Fruit fly (Drosophila melanogaster) whole organism, embryonic: ENCODE measurements around the gene CG42268.

Source experiments
- CG11093 ChIP-seq: fragments of 200-800 bp; sonication (Bioruptor generic); IDR thresholded peaks from 3 replicates; pipeline ENCODE4 v1.3.6; 2022; ENCODE audit warnings: missing biosample characterization, missing genetic modification characterization
- CG12104 ChIP-seq: fragments of 200-800 bp; sonication (Bioruptor generic); optimal IDR thresholded peaks from 3 replicates; lab custom pipeline; 2016; ENCODE audit warnings: missing biosample characterization, missing genetic modification characterization
- CG12299 ChIP-seq: fragments of 200-800 bp; sonication (Bioruptor generic); optimal IDR thresholded peaks from 2 replicates; lab custom pipeline; 2018; ENCODE audit warnings: missing biosample characterization, mild to moderate bottlenecking, missing genetic modification characterization
- CG1233 ChIP-seq: fragments of 200-800 bp; sonication (Bioruptor generic); optimal IDR thresholded peaks from 4 replicates; lab custom pipeline; 2018; ENCODE audit warnings: missing biosample characterization, mild to moderate bottlenecking, missing genetic modification characterization
- CG14014 ChIP-seq: fragments of 200-800 bp; sonication (Bioruptor generic); IDR thresholded peaks from 2 replicates; pipeline ENCODE4 v1.3.6; 2022; ENCODE audit warnings: missing biosample characterization, missing genetic modification characterization
- CG14441 ChIP-seq: fragments of 200-800 bp; sonication (Bioruptor generic); IDR thresholded peaks from 2 replicates; pipeline ENCODE4 v1.3.6; 2022; ENCODE audit warnings: missing biosample characterization, missing genetic modification characterization
- CG14860 ChIP-seq: fragments of 200-800 bp; sonication (Bioruptor generic); IDR thresholded peaks from 3 replicates; pipeline ENCODE4 v1.3.6; 2022; ENCODE audit warnings: missing biosample characterization, missing genetic modification characterization; ENCODE audit not compliant: partially characterized antibody
- CG14965 ChIP-seq: fragments of 200-800 bp; sonication (Bioruptor generic); optimal IDR thresholded peaks from 2 replicates; lab custom pipeline; 2016; ENCODE audit warnings: missing biosample characterization, missing genetic modification characterization, borderline replicate concordance
- CG16779 ChIP-seq: fragments of 200-800 bp; sonication (Bioruptor generic); IDR thresholded peaks from 2 replicates; pipeline ENCODE4 v1.3.6; 2022; ENCODE audit warnings: missing biosample characterization, missing genetic modification characterization
- CG2199 ChIP-seq: fragments of 200-800 bp; sonication (Bioruptor generic); IDR thresholded peaks from 3 replicates; pipeline ENCODE4 v1.3.6; 2022; ENCODE audit warnings: missing biosample characterization, missing genetic modification characterization
- CG30403 ChIP-seq: fragments of 200-800 bp; sonication (Bioruptor generic); optimal IDR thresholded peaks from 3 replicates; lab custom pipeline; 2016; ENCODE audit warnings: missing biosample characterization, missing genetic modification characterization
- CG32532 ChIP-seq: fragments of 200-800 bp; sonication (Bioruptor generic); IDR thresholded peaks from 2 replicates; pipeline ENCODE4 v1.3.6; 2022; ENCODE audit warnings: missing biosample characterization, missing genetic modification characterization
- CG34224 ChIP-seq: fragments of 200-800 bp; sonication (Bioruptor generic); IDR thresholded peaks from 3 replicates; pipeline ENCODE4 v1.3.6; 2022; ENCODE audit warnings: missing biosample characterization, missing genetic modification characterization; ENCODE audit not compliant: partially characterized antibody
- CG4360 ChIP-seq: fragments of 200-800 bp; sonication (Bioruptor generic); IDR thresholded peaks from 2 replicates; pipeline ENCODE4 v1.3.6; 2022; ENCODE audit warnings: missing biosample characterization, missing genetic modification characterization
- CG43689 ChIP-seq: fragments of 200-800 bp; sonication (Bioruptor generic); IDR thresholded peaks from 2 replicates; pipeline ENCODE4 v1.3.6; 2022; ENCODE audit warnings: missing biosample characterization, missing genetic modification characterization
- CG6175 ChIP-seq: fragments of 200-800 bp; sonication (Bioruptor generic); IDR thresholded peaks from 3 replicates; pipeline ENCODE4 v1.3.6; 2022; ENCODE audit warnings: missing biosample characterization, missing genetic modification characterization
- CG6683 ChIP-seq: fragments of 200-800 bp; sonication (Bioruptor generic); optimal IDR thresholded peaks from 2 replicates; lab custom pipeline; 2017; ENCODE audit warnings: missing biosample characterization, mild to moderate bottlenecking, missing genetic modification characterization, missing genetic modification reagents
- CG7556 ChIP-seq: fragments of 200-800 bp; sonication (Bioruptor generic); optimal IDR thresholded peaks from 2 replicates; lab custom pipeline; 2017; ENCODE audit warnings: missing biosample characterization, mild to moderate bottlenecking, missing genetic modification characterization
- CG8478 ChIP-seq: fragments of >200 bp; optimal IDR thresholded peaks from 2 replicates; lab custom pipeline; 2018
- CG8765 ChIP-seq: fragments of 200-800 bp; sonication (Bioruptor generic); IDR thresholded peaks from 2 replicates; pipeline ENCODE4 v1.3.6; 2022; ENCODE audit warnings: missing biosample characterization, missing genetic modification characterization
- CG9437 ChIP-seq: fragments of 200-800 bp; sonication (Bioruptor generic); optimal IDR thresholded peaks from 2 replicates; lab custom pipeline; 2018; ENCODE audit warnings: missing biosample characterization, mild to moderate bottlenecking, missing genetic modification characterization
- Camta ChIP-seq: fragments of 200-800 bp; sonication (Bioruptor generic); optimal IDR thresholded peaks from 2 replicates; lab custom pipeline; 2016; ENCODE audit warnings: missing biosample characterization, missing genetic modification characterization
- CrebB ChIP-seq: fragments of 200-800 bp; sonication (Bioruptor generic); optimal IDR thresholded peaks from 3 replicates; lab custom pipeline; 2018; ENCODE audit warnings: missing biosample characterization, mild to moderate bottlenecking, missing genetic modification characterization
- D19B ChIP-seq: fragments of 200-800 bp; sonication (Bioruptor generic); optimal IDR thresholded peaks from 2 replicates; lab custom pipeline; 2017; ENCODE audit warnings: missing biosample characterization, mild to moderate bottlenecking, missing genetic modification characterization
- ERR ChIP-seq: fragments of 200-800 bp; sonication (Bioruptor generic); optimal IDR thresholded peaks from 2 replicates; lab custom pipeline; 2016; ENCODE audit warnings: missing biosample characterization, missing genetic modification characterization
- H2.0 ChIP-seq: fragments of 200-800 bp; sonication (Bioruptor generic); IDR thresholded peaks from 2 replicates; pipeline ENCODE4 v1.3.6; 2022; ENCODE audit warnings: missing biosample characterization, missing genetic modification characterization
- Hsf ChIP-seq: fragments of 200-800 bp; sonication (Bioruptor generic); optimal IDR thresholded peaks from 3 replicates; lab custom pipeline; 2016; ENCODE audit warnings: missing biosample characterization, missing genetic modification characterization
- Jarid2 ChIP-seq: fragments of 200-800 bp; sonication (Bioruptor generic); optimal IDR thresholded peaks from 3 replicates; lab custom pipeline; 2017; ENCODE audit warnings: mild to moderate bottlenecking, missing biosample characterization, missing genetic modification reagents, missing genetic modification characterization
- Mad ChIP-seq: fragments of 200-800 bp; sonication (Bioruptor generic); optimal IDR thresholded peaks from 2 replicates; lab custom pipeline; 2016; ENCODE audit warnings: missing biosample characterization, missing genetic modification characterization
- NK7.1 ChIP-seq: fragments of 200-800 bp; sonication (Bioruptor generic); optimal IDR thresholded peaks from 3 replicates; lab custom pipeline; 2016; ENCODE audit warnings: missing biosample characterization, missing genetic modification characterization
- Nf-YC ChIP-seq: fragments of 200-800 bp; optimal IDR thresholded peaks from 3 replicates; lab custom pipeline; 2019; ENCODE audit warnings: missing biosample characterization, mild to moderate bottlenecking, missing genetic modification characterization, moderate library complexity
- Oli ChIP-seq: fragments of 200-800 bp; sonication (Bioruptor generic); optimal IDR thresholded peaks from 2 replicates; lab custom pipeline; 2018; ENCODE audit warnings: missing biosample characterization, mild to moderate bottlenecking, missing genetic modification characterization, moderate library complexity
- Sin3A ChIP-seq: fragments of >200 bp; optimal IDR thresholded peaks from 2 replicates; lab custom pipeline; 2018
- Vsx1 ChIP-seq: fragments of 200-800 bp; sonication (Bioruptor generic); optimal IDR thresholded peaks from 2 replicates; lab custom pipeline; 2017; ENCODE audit warnings: missing biosample characterization, mild to moderate bottlenecking, missing genetic modification characterization, missing genetic modification reagents
- ac ChIP-seq: fragments of 200-800 bp; sonication (Bioruptor generic); optimal IDR thresholded peaks from 3 replicates; lab custom pipeline; 2017; ENCODE audit warnings: missing biosample characterization, mild to moderate bottlenecking, missing genetic modification characterization
- bowl ChIP-seq: fragments of 200-800 bp; sonication (Bioruptor generic); IDR thresholded peaks from 2 replicates; pipeline ENCODE4 v1.3.6; 2022; ENCODE audit warnings: missing biosample characterization, missing genetic modification characterization
- chif ChIP-seq, 2 experiments: fragments of 200-800 bp; sonication (Bioruptor generic); optimal IDR thresholded peaks; 3 replicates each; lab custom pipeline; 2016; ENCODE audit warnings: missing biosample characterization in 2 of 2, missing genetic modification characterization in 2 of 2
- ems ChIP-seq: fragments of 200-800 bp; sonication (Bioruptor generic); optimal IDR thresholded peaks from 3 replicates; lab custom pipeline; 2016; ENCODE audit warnings: missing biosample characterization, missing genetic modification characterization
- ewg ChIP-seq: fragments of 200-800 bp; sonication (Bioruptor generic); optimal IDR thresholded peaks from 3 replicates; lab custom pipeline; 2017; ENCODE audit warnings: mild to moderate bottlenecking, missing biosample characterization, missing genetic modification reagents, missing genetic modification characterization
- fd96Cb ChIP-seq: fragments of 200-800 bp; sonication (Bioruptor generic); optimal IDR thresholded peaks from 2 replicates; lab custom pipeline; 2018; ENCODE audit warnings: missing biosample characterization, mild to moderate bottlenecking, missing genetic modification characterization, moderate library complexity
- ftz-f1 ChIP-seq: fragments of 200-800 bp; sonication (Bioruptor generic); optimal IDR thresholded peaks from 2 replicates; lab custom pipeline; 2016; ENCODE audit warnings: missing biosample characterization, missing genetic modification characterization
- hkb ChIP-seq, 2 experiments: fragments of 200-800 bp in 1 of 2; fragments of >200 bp in 1 of 2; sonication (Bioruptor generic) in 1 of 2; IDR thresholded peaks in 1 of 2; optimal IDR thresholded peaks in 1 of 2; 2 replicates each; pipeline versions ENCODE4 v1.3.6 to Lab custom; 2017 to 2022; ENCODE audit warnings: missing biosample characterization in 1 of 2, missing genetic modification characterization in 1 of 2
- inv ChIP-seq: fragments of 200-800 bp; sonication (Bioruptor generic); IDR thresholded peaks from 2 replicates; pipeline ENCODE4 v1.3.6; 2022; ENCODE audit warnings: missing biosample characterization, missing genetic modification characterization; ENCODE audit not compliant: partially characterized antibody
- kni ChIP-seq: fragments of 200-800 bp; sonication (Bioruptor generic); optimal IDR thresholded peaks from 3 replicates; lab custom pipeline; 2017; ENCODE audit warnings: mild to moderate bottlenecking, missing biosample characterization, missing genetic modification reagents, missing genetic modification characterization
- nerfin-2 ChIP-seq: fragments of 200-800 bp; sonication (Bioruptor generic); IDR thresholded peaks from 2 replicates; pipeline ENCODE4 v1.3.6; 2022; ENCODE audit warnings: missing biosample characterization, missing genetic modification characterization; ENCODE audit not compliant: partially characterized antibody
- ro ChIP-seq: fragments of 200-800 bp; sonication (Bioruptor generic); IDR thresholded peaks from 2 replicates; pipeline ENCODE4 v1.3.6; 2022; ENCODE audit warnings: missing biosample characterization, missing genetic modification characterization
- sc ChIP-seq, 3 experiments: fragments of >200 bp in 2 of 3; fragments of 200-800 bp in 1 of 3; sonication (Bioruptor generic) in 1 of 3; optimal IDR thresholded peaks; 2 replicates in 2 of 3; 3 replicates in 1 of 3; lab custom pipeline; 2017; ENCODE audit warnings: mild to moderate bottlenecking in 1 of 3, missing biosample characterization in 1 of 3, missing genetic modification characterization in 1 of 3, missing genetic modification reagents in 1 of 3
- tup ChIP-seq: fragments of 200-800 bp; sonication (Bioruptor generic); optimal IDR thresholded peaks from 2 replicates; lab custom pipeline; 2016; ENCODE audit warnings: missing biosample characterization, mild to moderate bottlenecking, missing genetic modification characterization, moderate library complexity
- vfl ChIP-seq: fragments of 200-800 bp; sonication (Bioruptor generic); optimal IDR thresholded peaks from 2 replicates; lab custom pipeline; 2016; ENCODE audit warnings: missing biosample characterization, missing genetic modification characterization
- yki ChIP-seq: fragments of >200 bp; optimal IDR thresholded peaks from 3 replicates; lab custom pipeline; 2018
- zen ChIP-seq: fragments of 200-800 bp; sonication (Bioruptor generic); optimal IDR thresholded peaks from 3 replicates; lab custom pipeline; 2018; ENCODE audit warnings: missing biosample characterization, mild to moderate bottlenecking, missing genetic modification characterization, moderate library complexity

The CG42268 gene

dm6 chr3L:9723108-9723507, 37.1 kb downstream of the CG42268 start, which contains the start of the genes nbs and defl (continued):
- TF ChIP-seq Nf-YC (tag; lab: Kevin White, UChicago) (peak; percentile 82), ERR (GFP tag; lab: Kevin White, UChicago) (no peak), kni (GFP tag; lab: Kevin White, UChicago) (no peak), CG7556 (GFP tag; lab: Kevin White, UChicago) (peak; percentile 37), vfl (GFP tag; lab: Kevin White, UChicago) (peak; percentile 19), bowl (no peak), CG14441 (GFP tag; lab: Robert Waterston, UW) (peak; percentile 86), hkb (optimal IDR thresholded peaks at IDR 0.05; lab: Kevin White, UChicago) (no peak), hkb (GFP tag; IDR thresholded peaks at IDR 0.05; lab: Robert Waterston, UW) (peak; percentile 20; the same call in 1 of the 2 replicates), CG30403 (GFP tag; lab: Kevin White, UChicago) (peak; percentile 78), Mad (peak; percentile 62), ems (GFP tag; lab: Kevin White, UChicago) (peak; percentile 75), CG32532 (GFP tag; lab: Robert Waterston, UW) (peak; percentile 83), chif (GFP tag; optimal IDR thresholded peaks at IDR 0.05; lab: Kevin White, UChicago) (peak; percentile 52 to 69), NK7.1 (GFP tag; lab: Kevin White, UChicago) (no peak), CG43689 (no peak), CG14014 (GFP tag; lab: Robert Waterston, UW) (peak; percentile 72), sc (optimal IDR thresholded peaks at IDR 0.05; lab: Kevin White, UChicago) (no peak), sc (GFP tag; optimal IDR thresholded peaks at IDR 0.05; lab: Kevin White, UChicago) (peak; percentile 8), CG8478 (no peak), ewg (GFP tag; lab: Kevin White, UChicago) (no peak), Hsf (GFP tag; lab: Kevin White, UChicago) (peak; percentile 74), CG6175 (GFP tag; lab: Robert Waterston, UW) (no peak), Sin3A (peak; percentile 50), CG6683 (GFP tag; lab: Kevin White, UChicago) (no peak), CG1233 (no peak), tup (GFP tag; lab: Kevin White, UChicago) (no peak), CG14965 (no peak), Camta (GFP tag; lab: Kevin White, UChicago) (peak; percentile 86), nerfin-2 (no peak), ac (GFP tag; lab: Kevin White, UChicago) (no peak), D19B (GFP tag; lab: Kevin White, UChicago) (no peak), CG14860 (GFP tag; lab: Robert Waterston, UW) (peak; percentile 31; the same call in 1 of the 3 replicates), CG12104 (GFP tag; lab: Kevin White, UChicago) (peak; percentile 53), yki (lab: Kevin White, UChicago) (no peak), inv (peak; percentile 40; the same call in 1 of the 2 replicates), CG11093 (peak; percentile 66; the same call in 1 of the 3 replicates), CG16779 (GFP tag; lab: Robert Waterston, UW) (no peak), ftz-f1 (GFP tag; lab: Kevin White, UChicago) (no peak), CG34224 (GFP tag; lab: Robert Waterston, UW) (no peak), CG12299 (tag; lab: Kevin White, UChicago) (no peak), Oli (peak; percentile 44), Jarid2 (GFP tag; lab: Kevin White, UChicago) (no peak), CG4360 (GFP tag; lab: Robert Waterston, UW) (no peak), CrebB (tag; lab: Kevin White, UChicago) (no peak), H2.0 (peak; percentile 51; the same call in 1 of the 2 replicates), fd96Cb (peak; percentile 47), zen (peak; percentile 71), CG8765 (GFP tag; lab: Robert Waterston, UW) (peak; percentile 65), CG2199 (no peak), Vsx1 (no peak), CG9437 (GFP tag; lab: Kevin White, UChicago) (peak; percentile 38), ro (GFP tag; lab: Robert Waterston, UW) (no peak)
